Worm (Caenorhabditis elegans): ENCODE results near the gene lsy-2.

ce11 chrX:2046124-2046722 is 43.3 kb upstream of the lsy-2 start, which contains the start of gene igcm-4:
- TF ChIP-seq unc-62 (GFP tag; optimal IDR thresholded peaks at IDR 0.05) (no peak), ztf-11 (tag; optimal IDR thresholded peaks at IDR 0.05) (no peak), rnt-1 (tag; optimal IDR thresholded peaks at IDR 0.05) (no peak), lsy-2 (tag; optimal IDR thresholded peaks at IDR 0.05) (no peak), jun-1 (tag; optimal IDR thresholded peaks at IDR 0.05) (no peak), pqm-1 (tag; optimal IDR thresholded peaks at IDR 0.05) (no peak), ama-1 (optimal IDR thresholded peaks at IDR 0.05) (no peak), lir-3 (tag; optimal IDR thresholded peaks at IDR 0.05; ENCODE audit: poor library complexity) (no peak), lin-35 (GFP tag; optimal IDR thresholded peaks at IDR 0.05) (no peak), lin-39 (tag; optimal IDR thresholded peaks at IDR 0.05) (no peak)

Measured in whole organism, L1 larva.